Fruit fly (Drosophila melanogaster): ENCODE measurements around the gene LysX.

LysX gene

dm6 chr3L:1151691-1152090, 43.4 kb downstream of the LysX start (continued):
- peak; percentile 15 for TF ChIP-seq Smox (GFP tag; optimal IDR thresholded peaks at IDR 0.05)
- no peak for TF ChIP-seq Blimp-1 (GFP tag; optimal IDR thresholded peaks at IDR 0.05)
- TF ChIP-seq CG6854 (GFP tag; optimal IDR thresholded peaks at IDR 0.05) = no peak
- TF ChIP-seq Sox14 (GFP tag; optimal IDR thresholded peaks at IDR 0.05) = no peak
- TF ChIP-seq CG11294 (GFP tag; IDR thresholded peaks at IDR 0.05) = no peak
- TF ChIP-seq CG10669 (GFP tag; optimal IDR thresholded peaks at IDR 0.05) = no peak

dm6 chr3L:1149230-1149629, 45.9 kb downstream of the LysX start:
- TF ChIP-seq CG10631 (GFP tag; optimal IDR thresholded peaks at IDR 0.05) (peak; percentile 6), Smox (GFP tag; optimal IDR thresholded peaks at IDR 0.05) (peak; percentile 8), CG7368 (GFP tag; optimal IDR thresholded peaks at IDR 0.05) (no peak), Hr4 (GFP tag; optimal IDR thresholded peaks at IDR 0.05) (peak; percentile 39), esn (GFP tag; optimal IDR thresholded peaks at IDR 0.05) (peak; percentile 11), achi (GFP tag; optimal IDR thresholded peaks at IDR 0.05) (peak; percentile 5), net (GFP tag; optimal IDR thresholded peaks at IDR 0.05) (peak; percentile 6), dac (GFP tag; optimal IDR thresholded peaks at IDR 0.05) (no peak), CG11902 (GFP tag; optimal IDR thresholded peaks at IDR 0.05) (no peak), fd85E (GFP tag; optimal IDR thresholded peaks at IDR 0.05) (no peak), CG31627 (GFP tag; optimal IDR thresholded peaks at IDR 0.05) (no peak), Eip78C (GFP tag) (peak; percentile 36), CG11762 (GFP tag; optimal IDR thresholded peaks at IDR 0.05; ENCODE audit: insufficient read depth) (no peak), CG32006 (GFP tag; optimal IDR thresholded peaks at IDR 0.05) (peak; percentile 44), eg (GFP tag; IDR thresholded peaks at IDR 0.05) (peak; percentile 49; the same call in 1 of the 3 replicates), pdm3 (GFP tag; optimal IDR thresholded peaks at IDR 0.05) (peak; percentile 6), CG15336 (GFP tag; IDR thresholded peaks at IDR 0.05) (0 out of 2 replicates have a peak, but pooled peaks have one; percentile 40), OdsH (GFP tag; optimal IDR thresholded peaks at IDR 0.05) (peak; percentile 20), cyc (GFP tag; optimal IDR thresholded peaks at IDR 0.05) (no peak), CG11294 (GFP tag; IDR thresholded peaks at IDR 0.05) (no peak)

dm6 chr3L:1146492-1146891, 48.6 kb downstream of the LysX start:
- TF ChIP-seq salr (GFP tag; optimal IDR thresholded peaks at IDR 0.05) = no peak
- TF ChIP-seq Met (GFP tag; optimal IDR thresholded peaks at IDR 0.05) = no peak
- TF ChIP-seq Sox102F (GFP tag; optimal IDR thresholded peaks at IDR 0.05) = no peak
- TF ChIP-seq CG34406 (GFP tag; optimal IDR thresholded peaks at IDR 0.05) = no peak
- no peak for TF ChIP-seq Eip75B (GFP tag; optimal IDR thresholded peaks at IDR 0.05)
- no peak for TF ChIP-seq topi (GFP tag; optimal IDR thresholded peaks at IDR 0.05)
- no peak for TF ChIP-seq cyc (GFP tag; optimal IDR thresholded peaks at IDR 0.05)
- no peak for TF ChIP-seq CG11294 (GFP tag; IDR thresholded peaks at IDR 0.05)
- no peak for TF ChIP-seq achi (GFP tag; optimal IDR thresholded peaks at IDR 0.05)
- TF ChIP-seq CG4318 (GFP tag; optimal IDR thresholded peaks at IDR 0.05) = no peak
- no peak for TF ChIP-seq CG31627 (GFP tag; optimal IDR thresholded peaks at IDR 0.05)
- TF ChIP-seq Lpt (GFP tag; optimal IDR thresholded peaks at IDR 0.05) = no peak

Measured in whole organism, prepupa.